Worm (Caenorhabditis elegans) whole organism, L3 larva: ENCODE measurements around the gene irld-63.
A peak's percentile ranks its signal among the peaks of the same experiment; 100 is the strongest.

ENCODE experiments used
- R02D3.7 ChIP-seq: fragments of 150-350 bp; optimal IDR thresholded peaks from 2 replicates; lab custom pipeline; 2014; ENCODE audit warnings: missing biosample characterization, missing genetic modification characterization
- aly-2 ChIP-seq: fragments of 150-350 bp; optimal IDR thresholded peaks from 2 replicates; lab custom pipeline; 2014; ENCODE audit warnings: missing biosample characterization, missing genetic modification characterization
- ama-1 ChIP-seq: fragments of 150-350 bp; optimal IDR thresholded peaks from 2 replicates; lab custom pipeline; 2018
- ceh-16 ChIP-seq: sonication (generic microtip); optimal IDR thresholded peaks from 2 replicates; lab custom pipeline; 2017; ENCODE audit warnings: missing biosample characterization, missing genetic modification characterization
- ceh-28 ChIP-seq: fragments of 150-350 bp; optimal IDR thresholded peaks from 2 replicates; lab custom pipeline; 2014; ENCODE audit warnings: missing biosample characterization, missing genetic modification reagents, missing genetic modification characterization
- ceh-82 ChIP-seq: fragments of 150-350 bp; optimal IDR thresholded peaks from 2 replicates; lab custom pipeline; 2014; ENCODE audit warnings: missing biosample characterization, missing genetic modification characterization
- ceh-9 ChIP-seq: sonication (generic microtip); optimal IDR thresholded peaks from 2 replicates; lab custom pipeline; 2018; ENCODE audit warnings: missing biosample characterization, missing genetic modification characterization
- daf-12 ChIP-seq: fragments of 150-350 bp; optimal IDR thresholded peaks from 2 replicates; lab custom pipeline; 2014; ENCODE audit warnings: missing biosample characterization, missing genetic modification reagents, missing genetic modification characterization
- egl-27 ChIP-seq: sonication (generic microtip); optimal IDR thresholded peaks from 4 replicates; lab custom pipeline; 2017; ENCODE audit warnings: missing biosample characterization, missing genetic modification reagents, missing genetic modification characterization
- egl-5 ChIP-seq: fragments of 150-350 bp; optimal IDR thresholded peaks from 2 replicates; lab custom pipeline; 2017; ENCODE audit warnings: missing biosample characterization, missing genetic modification reagents, missing genetic modification characterization, inconsistent platforms
- elt-3 ChIP-seq, 3 experiments: fragments of 150-350 bp in 1 of 3; sonication (generic microtip) in 2 of 3; optimal IDR thresholded peaks; 2 replicates in 2 of 3; 4 replicates in 1 of 3; lab custom pipeline; 2014 to 2017; ENCODE audit warnings: missing biosample characterization in 3 of 3, missing genetic modification characterization in 3 of 3
- fkh-10 ChIP-seq: sonication (generic microtip); optimal IDR thresholded peaks from 2 replicates; lab custom pipeline; 2017; ENCODE audit warnings: missing biosample characterization, missing genetic modification reagents, missing genetic modification characterization
- fkh-2 ChIP-seq: fragments of 150-350 bp; optimal IDR thresholded peaks from 2 replicates; lab custom pipeline; 2014; ENCODE audit warnings: missing biosample characterization, missing genetic modification reagents, missing genetic modification characterization
- fos-1 ChIP-seq: fragments of 150-350 bp; optimal IDR thresholded peaks from 2 replicates; lab custom pipeline; 2014; ENCODE audit warnings: missing biosample characterization, missing genetic modification characterization
- hmg-11 ChIP-seq: sonication (generic microtip); optimal IDR thresholded peaks from 2 replicates; lab custom pipeline; 2016; ENCODE audit warnings: missing genetic modification characterization, missing compliant biosample characterization
- jun-1 ChIP-seq: fragments of 150-350 bp; optimal IDR thresholded peaks from 2 replicates; lab custom pipeline; 2014; ENCODE audit warnings: missing biosample characterization, missing genetic modification reagents, missing genetic modification characterization
- lin-15B ChIP-seq: fragments of 150-350 bp; optimal IDR thresholded peaks from 2 replicates; lab custom pipeline; 2014; ENCODE audit warnings: missing biosample characterization, missing genetic modification characterization
- lin-39 ChIP-seq: fragments of 150-350 bp; optimal IDR thresholded peaks from 2 replicates; lab custom pipeline; 2018; ENCODE audit warnings: missing biosample characterization, missing genetic modification reagents, missing genetic modification characterization
- lsy-12 ChIP-seq: sonication (generic microtip); optimal IDR thresholded peaks from 2 replicates; lab custom pipeline; 2016; ENCODE audit warnings: mild to moderate bottlenecking, missing genetic modification characterization, missing compliant biosample characterization
- mdl-1 ChIP-seq: fragments of 150-350 bp; optimal IDR thresholded peaks from 2 replicates; lab custom pipeline; 2014; ENCODE audit warnings: missing biosample characterization, missing genetic modification characterization
- mml-1 ChIP-seq: fragments of 150-350 bp; sonication (generic microtip); optimal IDR thresholded peaks from 3 replicates; lab custom pipeline; 2014; ENCODE audit warnings: missing biosample characterization, missing genetic modification characterization
- nfya-1 ChIP-seq: sonication (generic microtip); optimal IDR thresholded peaks from 2 replicates; lab custom pipeline; 2017; ENCODE audit warnings: missing genetic modification characterization, mild to moderate bottlenecking, missing compliant biosample characterization, antibody characterized with exemption, moderate library complexity; ENCODE audit not compliant: insufficient read depth
- nhr-11 ChIP-seq: fragments of 150-350 bp; optimal IDR thresholded peaks from 2 replicates; lab custom pipeline; 2014; ENCODE audit warnings: missing biosample characterization, missing genetic modification characterization
- nhr-23 ChIP-seq: fragments of 150-350 bp; optimal IDR thresholded peaks from 2 replicates; lab custom pipeline; 2014; ENCODE audit warnings: missing biosample characterization, missing genetic modification reagents, missing genetic modification characterization
- nhr-237 ChIP-seq: fragments of 150-350 bp; optimal IDR thresholded peaks from 2 replicates; lab custom pipeline; 2014; ENCODE audit warnings: missing biosample characterization, missing genetic modification characterization
- nhr-25 ChIP-seq: sonication (generic microtip); optimal IDR thresholded peaks from 2 replicates; lab custom pipeline; 2017; ENCODE audit warnings: missing biosample characterization, missing genetic modification characterization
- nhr-28 ChIP-seq: fragments of 150-350 bp; optimal IDR thresholded peaks from 2 replicates; lab custom pipeline; 2014; ENCODE audit warnings: missing biosample characterization, missing genetic modification characterization
- nhr-67 ChIP-seq: fragments of 150-350 bp; optimal IDR thresholded peaks from 2 replicates; lab custom pipeline; 2014; ENCODE audit warnings: missing biosample characterization, missing genetic modification characterization
- nhr-76 ChIP-seq: fragments of 150-350 bp; sonication (generic microtip); optimal IDR thresholded peaks from 5 replicates; lab custom pipeline; 2014; ENCODE audit warnings: missing biosample characterization, missing genetic modification characterization
- nhr-77 ChIP-seq: fragments of 150-350 bp; optimal IDR thresholded peaks from 2 replicates; lab custom pipeline; 2014; ENCODE audit warnings: missing biosample characterization, missing genetic modification characterization
- pha-4 ChIP-seq: fragments of 150-350 bp; optimal IDR thresholded peaks from 2 replicates; lab custom pipeline; 2014; ENCODE audit warnings: missing biosample characterization, missing genetic modification reagents, missing genetic modification characterization
- pqm-1 ChIP-seq: fragments of 150-350 bp; optimal IDR thresholded peaks from 2 replicates; lab custom pipeline; 2017; ENCODE audit warnings: missing biosample characterization, missing genetic modification characterization, inconsistent platforms
- sea-2 ChIP-seq: fragments of 150-350 bp; sonication (generic microtip); optimal IDR thresholded peaks from 4 replicates; lab custom pipeline; 2014; ENCODE audit warnings: missing biosample characterization, missing genetic modification reagents, missing genetic modification characterization
- skn-1 ChIP-seq: fragments of 150-350 bp; optimal IDR thresholded peaks from 2 replicates; lab custom pipeline; 2014; ENCODE audit warnings: missing biosample characterization, missing genetic modification characterization
- tbx-2 ChIP-seq: sonication (generic microtip); optimal IDR thresholded peaks from 2 replicates; lab custom pipeline; 2016; ENCODE audit warnings: mild to moderate bottlenecking, missing genetic modification characterization, missing compliant biosample characterization
- unc-39 ChIP-seq: sonication (generic microtip); optimal IDR thresholded peaks from 4 replicates; lab custom pipeline; 2017; ENCODE audit warnings: missing biosample characterization, missing genetic modification characterization
- unc-62 ChIP-seq: fragments of 150-350 bp; sonication (generic microtip); optimal IDR thresholded peaks from 4 replicates; lab custom pipeline; 2014; ENCODE audit warnings: missing biosample characterization, missing genetic modification reagents, missing genetic modification characterization
- zag-1 ChIP-seq: fragments of 150-350 bp; optimal IDR thresholded peaks from 2 replicates; lab custom pipeline; 2014; ENCODE audit warnings: missing biosample characterization, missing genetic modification characterization
- ztf-11 ChIP-seq: fragments of 150-350 bp; optimal IDR thresholded peaks from 2 replicates; lab custom pipeline; 2014; ENCODE audit warnings: missing biosample characterization, missing genetic modification characterization
- ztf-4 ChIP-seq: fragments of 150-350 bp; optimal IDR thresholded peaks from 2 replicates; lab custom pipeline; 2014; ENCODE audit warnings: missing biosample characterization, missing genetic modification characterization

irld-63 gene

DNA sequence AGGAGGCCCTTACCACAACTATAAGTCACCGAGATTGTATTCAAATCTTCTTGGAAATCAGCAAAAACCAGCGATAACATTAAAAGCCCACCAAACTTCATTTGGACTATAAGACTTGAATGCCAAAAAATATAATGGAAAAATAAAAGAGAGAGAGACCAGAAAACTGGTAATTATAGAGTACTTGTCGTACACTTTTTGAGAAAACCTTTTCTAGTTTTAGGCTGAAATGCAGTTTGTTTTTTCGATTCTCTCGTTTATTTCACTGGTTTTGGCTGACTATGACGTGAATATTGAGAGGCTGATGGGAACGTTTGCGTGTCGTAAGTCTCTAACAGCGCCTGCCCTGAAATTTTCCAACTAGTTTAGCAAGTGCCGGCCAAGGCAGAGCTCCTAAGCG is at the start of gene irld-63, which contains the start of gene irld-64:
irld-63 (plus strand) TSS at position 230 of the 400 bp plus-strand sequence.
irld-64 (minus strand) TSS at position 101 of the 400 bp plus-strand sequence.
- TF ChIP-seq zag-1 (tag; lab: Kevin White, UChicago) (no peak), ztf-11 (tag; lab: Kevin White, UChicago) (no peak), ceh-28 (tag; lab: Kevin White, UChicago) (no peak), lin-39 (no peak), fkh-2 (tag; lab: Kevin White, UChicago) (no peak), unc-39 (tag; lab: Kevin White, UChicago) (no peak), pqm-1 (no peak), lin-15B (tag; lab: Kevin White, UChicago) (no peak), tbx-2 (tag; lab: Kevin White, UChicago) (no peak), unc-62 (GFP tag; lab: Kevin White, UChicago) (no peak), ceh-82 (tag; lab: Kevin White, UChicago) (no peak), hmg-11 (no peak), fos-1 (tag; lab: Kevin White, UChicago) (no peak), ceh-9 (no peak), nfya-1 (no peak), nhr-77 (no peak)
- TF ChIP-seq, all 47 proteins: peak for 0

DNA sequence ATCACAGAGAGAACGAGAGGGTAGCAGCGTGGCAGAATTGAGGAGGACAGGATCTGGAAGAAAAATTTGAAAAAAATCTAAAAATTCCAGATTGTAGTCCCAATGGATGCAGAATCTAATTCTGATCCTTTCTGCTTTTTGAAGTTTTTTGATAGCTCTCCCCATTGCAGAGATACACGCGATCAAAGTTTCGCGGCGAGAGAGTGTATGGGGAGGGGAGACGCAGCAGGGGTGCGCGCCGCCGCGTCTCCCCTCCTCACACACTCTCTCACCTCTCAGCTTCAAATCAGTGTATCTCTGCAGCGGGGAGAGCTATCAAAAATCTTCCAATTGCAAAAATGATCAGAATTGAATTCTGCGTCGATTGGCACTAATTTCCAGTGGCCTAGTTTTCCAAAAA is 49.4 kb upstream of the irld-63 start:
- no peak for TF ChIP-seq mml-1 (tag; lab: Kevin White, UChicago)
- no peak for TF ChIP-seq pha-4 (tag; lab: Kevin White, UChicago)
- TF ChIP-seq jun-1 (tag; lab: Kevin White, UChicago), result no peak
- TF ChIP-seq lsy-12 (tag; lab: Kevin White, UChicago), result no peak
- no peak for TF ChIP-seq egl-27 (tag; lab: Kevin White, UChicago)
- TF ChIP-seq fkh-10 (GFP tag; lab: Kevin White, UChicago), result no peak
- TF ChIP-seq nhr-23 (tag; lab: Kevin White, UChicago), result no peak
- TF ChIP-seq nhr-67 (tag; lab: Kevin White, UChicago), result no peak
- no peak for TF ChIP-seq elt-3 (tag; optimal IDR thresholded peaks at IDR 0.05; lab: Kevin White, UChicago)
- TF ChIP-seq nhr-28 (tag; lab: Kevin White, UChicago), result no peak

DNA sequence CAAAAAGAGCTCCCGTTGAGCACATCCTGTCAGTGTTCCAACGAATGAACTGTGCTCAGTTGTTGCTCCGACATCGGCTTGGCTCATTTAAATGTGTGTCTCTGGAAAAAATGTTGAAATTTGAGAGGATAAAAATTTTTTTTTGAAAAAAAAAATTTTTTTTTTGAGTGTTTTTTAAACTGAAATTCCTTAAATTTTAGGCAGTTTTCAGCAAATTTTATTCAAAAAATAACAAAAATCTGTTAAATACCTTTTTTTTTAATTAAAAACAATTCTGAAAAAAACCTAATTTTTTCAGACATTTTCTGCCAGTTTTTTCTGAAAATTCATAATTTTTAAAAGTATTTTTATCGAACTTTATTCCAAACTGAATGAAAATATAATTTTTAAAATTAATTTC is 45.7 kb upstream of the irld-63 start, which contains the start of gene pigw-1:
pigw-1 (minus strand) TSS at position 101 of the 400 bp plus-strand sequence.
- no peak for TF ChIP-seq aly-2 (tag; lab: Kevin White, UChicago)

DNA sequence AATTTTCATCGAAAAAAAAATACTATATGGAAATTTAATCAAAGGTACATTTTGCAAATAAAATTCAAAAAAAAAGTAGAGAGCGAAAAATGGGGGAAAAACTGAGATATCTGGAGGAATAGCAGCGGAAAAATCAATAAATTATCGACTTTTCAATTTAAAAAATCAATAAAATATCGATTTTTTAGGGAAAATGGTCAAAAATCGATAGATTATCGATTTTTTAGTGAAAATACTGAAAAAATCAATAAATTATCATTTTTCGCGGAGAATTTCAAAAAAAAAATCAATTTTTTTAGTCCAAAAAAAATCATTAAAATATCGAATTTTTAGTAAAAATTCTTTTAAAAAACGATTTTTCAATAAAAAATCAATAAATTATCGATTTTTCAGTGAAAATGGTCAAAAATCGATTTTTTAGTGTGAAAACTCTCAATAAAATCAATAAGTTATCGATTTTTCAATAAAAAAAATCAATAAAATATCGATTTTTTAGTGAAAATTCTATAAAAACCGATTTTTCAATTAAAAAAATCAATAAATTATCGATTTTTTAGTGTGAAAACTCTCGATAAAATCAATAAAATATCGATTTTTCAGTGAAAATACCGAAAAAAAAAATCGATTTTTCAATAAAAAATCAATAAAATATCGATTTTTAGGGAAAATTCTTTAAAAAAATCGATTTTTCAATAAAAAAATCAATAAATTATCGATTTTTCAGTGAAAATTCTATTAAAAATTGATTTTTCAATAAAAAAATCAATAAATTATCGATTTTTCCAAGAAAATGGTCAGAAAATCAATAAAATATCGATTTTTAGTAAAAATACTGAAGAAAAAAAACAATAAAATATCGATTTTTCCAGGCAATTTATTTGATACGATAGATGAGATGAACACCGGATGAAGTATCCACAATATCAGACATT is 44.7 kb upstream of the irld-63 start:
- TF ChIP-seq ceh-28 (tag; lab: Kevin White, UChicago), result peak; percentile 94
- no peak for TF ChIP-seq nhr-25
- TF ChIP-seq, all 47 proteins: peak for 1

DNA sequence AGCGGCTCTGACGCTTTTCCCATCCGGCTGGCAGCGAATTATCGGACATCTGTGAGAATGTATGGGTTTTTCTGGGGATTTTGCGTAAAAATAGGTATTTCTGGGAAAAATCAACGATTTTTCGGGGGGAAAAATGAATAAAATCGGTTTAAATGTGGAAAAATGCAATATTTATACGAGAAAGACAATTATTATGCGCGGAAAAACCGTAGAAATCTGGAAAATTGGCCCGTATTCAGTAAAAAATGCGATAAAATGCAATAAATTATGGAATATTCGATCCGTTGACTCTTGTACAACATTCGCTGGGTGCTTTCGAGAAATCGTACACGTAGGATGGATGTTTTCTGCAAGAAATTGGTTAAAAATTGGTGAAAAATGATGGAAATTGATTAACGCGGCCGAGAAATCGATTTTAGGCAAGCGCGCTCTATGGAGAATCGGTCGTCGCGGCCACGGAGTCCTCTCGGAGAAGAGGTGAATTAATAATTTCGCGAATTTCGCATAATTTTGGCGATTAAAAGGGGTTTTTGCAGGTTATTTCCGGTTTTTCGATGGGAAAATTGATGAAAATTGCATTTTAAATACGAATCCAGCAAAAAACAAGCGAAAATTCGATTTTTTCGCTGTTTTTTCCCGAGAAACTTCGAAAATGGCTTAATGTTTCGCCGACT is 41.4 kb upstream of the irld-63 start, which contains the start of gene pinn-1:
pinn-1 (minus strand) TSS at position 51 of the 674 bp plus-strand sequence.
- TF ChIP-seq skn-1 (tag; lab: Kevin White, UChicago) (peak; percentile 48), mdl-1 (tag; lab: Kevin White, UChicago) (no peak), pqm-1 (peak; percentile 36), daf-12 (tag; lab: Kevin White, UChicago) (no peak), ceh-28 (tag; lab: Kevin White, UChicago) (peak; percentile 88), nhr-25 (peak; percentile 64), elt-3 (tag; optimal IDR thresholded peaks at IDR 0.05; lab: Kevin White, UChicago) (no peak), ceh-16 (no peak), lsy-12 (tag; lab: Kevin White, UChicago) (peak; percentile 86), fos-1 (tag; lab: Kevin White, UChicago) (no peak), nhr-237 (tag; lab: Kevin White, UChicago) (no peak), ztf-11 (tag; lab: Kevin White, UChicago) (no peak), egl-27 (tag; lab: Kevin White, UChicago) (peak; percentile 28), ztf-4 (tag; lab: Kevin White, UChicago) (peak; percentile 36), egl-5 (tag; lab: Kevin White, UChicago) (peak; percentile 73), jun-1 (tag; lab: Kevin White, UChicago) (peak; percentile 40), ceh-9 (no peak), nfya-1 (peak; percentile 80), pha-4 (tag; lab: Kevin White, UChicago) (peak; percentile 90), nhr-11 (tag; lab: Kevin White, UChicago) (no peak), zag-1 (tag; lab: Kevin White, UChicago) (no peak), aly-2 (tag; lab: Kevin White, UChicago) (no peak), fkh-10 (GFP tag; lab: Kevin White, UChicago) (peak; percentile 47), nhr-76 (no peak), nhr-23 (tag; lab: Kevin White, UChicago) (peak; percentile 89), mml-1 (tag; lab: Kevin White, UChicago) (no peak), lin-15B (tag; lab: Kevin White, UChicago) (peak; percentile 97), sea-2 (GFP tag; lab: Kevin White, UChicago) (no peak), hmg-11 (peak; percentile 54), ama-1 (peak; percentile 33), R02D3.7 (tag; lab: Kevin White, UChicago) (peak; percentile 21)
